Fruit fly (Drosophila melanogaster) whole organism, embryonic: ENCODE results near the gene Wwox.

ENCODE experiments used
- Antp ChIP-seq: fragments of 200-800 bp; sonication (Bioruptor generic); optimal IDR thresholded peaks from 3 replicates; lab custom pipeline; 2016; ENCODE audit warnings: missing biosample characterization, missing genetic modification characterization
- CG14710 ChIP-seq: fragments of 200-800 bp; sonication (Bioruptor generic); optimal IDR thresholded peaks from 3 replicates; lab custom pipeline; 2019; ENCODE audit warnings: missing biosample characterization, mild to moderate bottlenecking, missing genetic modification characterization, moderate library complexity
- CG1602 ChIP-seq: fragments of 200-800 bp; sonication (Bioruptor generic); optimal IDR thresholded peaks from 3 replicates; lab custom pipeline; 2016; ENCODE audit warnings: missing biosample characterization, missing genetic modification characterization
- CG1603 ChIP-seq: fragments of 200-800 bp; sonication (Bioruptor generic); optimal IDR thresholded peaks from 2 replicates; lab custom pipeline; 2019; ENCODE audit warnings: missing biosample characterization, mild to moderate bottlenecking, missing genetic modification characterization, moderate library complexity
- CG17359 ChIP-seq: fragments of 200-800 bp; sonication (Bioruptor generic); optimal IDR thresholded peaks from 3 replicates; lab custom pipeline; 2018; ENCODE audit warnings: missing biosample characterization, mild to moderate bottlenecking, missing genetic modification characterization, moderate library complexity
- CG2116 ChIP-seq: fragments of 200-800 bp; sonication (Bioruptor generic); optimal IDR thresholded peaks from 3 replicates; lab custom pipeline; 2018; ENCODE audit warnings: missing biosample characterization, mild to moderate bottlenecking, missing genetic modification characterization
- CG2199 ChIP-seq: fragments of 200-800 bp; sonication (Bioruptor generic); IDR thresholded peaks from 3 replicates; pipeline ENCODE4 v1.3.6; 2022; ENCODE audit warnings: missing biosample characterization, missing genetic modification characterization
- CG31224 ChIP-seq: fragments of 200-800 bp; sonication (Bioruptor generic); IDR thresholded peaks from 2 replicates; pipeline ENCODE4 v1.3.6; 2022; ENCODE audit warnings: missing biosample characterization, missing genetic modification characterization
- CG4424 ChIP-seq: fragments of 200-800 bp; sonication (Bioruptor generic); optimal IDR thresholded peaks from 3 replicates; lab custom pipeline; 2016; ENCODE audit warnings: missing biosample characterization, missing genetic modification characterization
- CG4730 ChIP-seq: fragments of 200-800 bp; sonication (Bioruptor generic); IDR thresholded peaks from 2 replicates; pipeline ENCODE4 v1.3.6; 2022; ENCODE audit warnings: missing biosample characterization, missing genetic modification characterization
- CG4820 ChIP-seq: fragments of 200-800 bp; sonication (Bioruptor generic); optimal IDR thresholded peaks from 3 replicates; lab custom pipeline; 2016; ENCODE audit warnings: missing biosample characterization, missing genetic modification characterization
- CG5180 ChIP-seq: fragments of 200-800 bp; sonication (Bioruptor generic); optimal IDR thresholded peaks from 3 replicates; lab custom pipeline; 2017; ENCODE audit warnings: missing biosample characterization, missing genetic modification characterization, mild to moderate bottlenecking, moderate library complexity, missing genetic modification reagents
- CG5245 ChIP-seq: fragments of 200-800 bp; sonication (Bioruptor generic); optimal IDR thresholded peaks from 3 replicates; lab custom pipeline; 2016; ENCODE audit warnings: missing biosample characterization, missing genetic modification characterization
- CG6813 ChIP-seq: fragments of 200-800 bp; sonication (Bioruptor generic); optimal IDR thresholded peaks from 2 replicates; lab custom pipeline; 2017; ENCODE audit warnings: missing biosample characterization, missing genetic modification characterization, mild to moderate bottlenecking, moderate library complexity, missing genetic modification reagents
- CG6854 ChIP-seq: fragments of 200-800 bp; sonication (Bioruptor generic); optimal IDR thresholded peaks from 3 replicates; lab custom pipeline; 2017; ENCODE audit warnings: missing biosample characterization, mild to moderate bottlenecking, missing genetic modification characterization
- CG7357 ChIP-seq: fragments of 200-800 bp; sonication (Bioruptor generic); IDR thresholded peaks from 3 replicates; pipeline ENCODE4 v1.3.6; 2022; ENCODE audit warnings: missing biosample characterization, missing genetic modification characterization
- CG9932 ChIP-seq: fragments of 200-800 bp; sonication (Bioruptor generic); IDR thresholded peaks from 2 replicates; pipeline ENCODE4 v1.3.6; 2022; ENCODE audit warnings: missing biosample characterization, missing genetic modification characterization
- Chrac-16 ChIP-seq: fragments of 200-800 bp; sonication (Bioruptor generic); optimal IDR thresholded peaks from 3 replicates; lab custom pipeline; 2016; ENCODE audit warnings: missing biosample characterization, missing genetic modification characterization
- CoRest ChIP-seq: fragments of 200-800 bp; sonication (Bioruptor generic); optimal IDR thresholded peaks from 3 replicates; lab custom pipeline; 2018; ENCODE audit warnings: missing biosample characterization, mild to moderate bottlenecking, missing genetic modification characterization, moderate library complexity
- D ChIP-seq, 2 experiments: fragments of 200-800 bp in 1 of 2; fragments of >200 bp in 1 of 2; sonication (Bioruptor generic) in 1 of 2; optimal IDR thresholded peaks; 2 replicates in 1 of 2; 3 replicates in 1 of 2; lab custom pipeline; 2017; ENCODE audit warnings: mild to moderate bottlenecking in 1 of 2, missing biosample characterization in 1 of 2, missing genetic modification characterization in 1 of 2, missing genetic modification reagents in 1 of 2
- D19B ChIP-seq: fragments of 200-800 bp; sonication (Bioruptor generic); optimal IDR thresholded peaks from 2 replicates; lab custom pipeline; 2017; ENCODE audit warnings: missing biosample characterization, mild to moderate bottlenecking, missing genetic modification characterization
- Dp ChIP-seq: fragments of 200-800 bp; sonication (Bioruptor generic); optimal IDR thresholded peaks from 2 replicates; lab custom pipeline; 2018; ENCODE audit warnings: missing biosample characterization, mild to moderate bottlenecking, missing genetic modification characterization, moderate library complexity
- Elba2 ChIP-seq: fragments of 200-800 bp; sonication (Bioruptor generic); optimal IDR thresholded peaks from 3 replicates; lab custom pipeline; 2016; ENCODE audit warnings: missing biosample characterization, missing genetic modification characterization
- Ets65A ChIP-seq: fragments of 200-800 bp; sonication (Bioruptor generic); peaks from one replicate; lab custom pipeline; 2016; ENCODE audit warnings: missing biosample characterization, missing genetic modification characterization
- GATAe ChIP-seq: fragments of 200-800 bp; sonication (Bioruptor generic); conservative IDR thresholded peaks from 2 replicates; pipeline ENCODE4 v1.3.6; 2022; ENCODE audit warnings: missing biosample characterization, missing genetic modification characterization
- Hand ChIP-seq: fragments of 200-800 bp; sonication (Bioruptor generic); optimal IDR thresholded peaks from 2 replicates; lab custom pipeline; 2017; ENCODE audit warnings: mild to moderate bottlenecking, missing biosample characterization, missing genetic modification reagents, missing genetic modification characterization
- Hmr ChIP-seq: fragments of 200-800 bp; sonication (Bioruptor generic); optimal IDR thresholded peaks from 3 replicates; lab custom pipeline; 2017; ENCODE audit warnings: mild to moderate bottlenecking, missing biosample characterization, missing genetic modification reagents, missing genetic modification characterization
- Med ChIP-seq: fragments of 200-800 bp; sonication (Bioruptor generic); peaks from one replicate; lab custom pipeline; 2016; ENCODE audit warnings: missing biosample characterization, missing genetic modification characterization, mild to moderate bottlenecking, inconsistent platforms, moderate library complexity
- Mes4 ChIP-seq: fragments of 200-800 bp; sonication (Bioruptor generic); optimal IDR thresholded peaks from 2 replicates; lab custom pipeline; 2016; ENCODE audit warnings: missing biosample characterization, missing genetic modification characterization
- Spps ChIP-seq: fragments of 200-800 bp; sonication (Bioruptor generic); optimal IDR thresholded peaks from 2 replicates; lab custom pipeline; 2018; ENCODE audit warnings: missing biosample characterization, mild to moderate bottlenecking, missing genetic modification characterization
- ac ChIP-seq: fragments of 200-800 bp; sonication (Bioruptor generic); optimal IDR thresholded peaks from 3 replicates; lab custom pipeline; 2017; ENCODE audit warnings: missing biosample characterization, mild to moderate bottlenecking, missing genetic modification characterization
- bigmax ChIP-seq: fragments of 200-800 bp; sonication (Bioruptor generic); optimal IDR thresholded peaks from 2 replicates; lab custom pipeline; 2018; ENCODE audit warnings: missing biosample characterization, mild to moderate bottlenecking, missing genetic modification characterization
- ewg ChIP-seq: fragments of 200-800 bp; sonication (Bioruptor generic); optimal IDR thresholded peaks from 3 replicates; lab custom pipeline; 2017; ENCODE audit warnings: mild to moderate bottlenecking, missing biosample characterization, missing genetic modification reagents, missing genetic modification characterization
- gce ChIP-seq: fragments of 200-800 bp; sonication (Bioruptor generic); IDR thresholded peaks from 3 replicates; pipeline ENCODE4 v1.3.6; 2022; ENCODE audit warnings: missing biosample characterization, missing genetic modification characterization
- her ChIP-seq: fragments of 200-800 bp; sonication (Bioruptor generic); optimal IDR thresholded peaks from 2 replicates; lab custom pipeline; 2016; ENCODE audit warnings: missing biosample characterization, missing genetic modification characterization
- klu ChIP-seq: fragments of 200-800 bp; sonication (Bioruptor generic); IDR thresholded peaks from 2 replicates; pipeline ENCODE4 v1.3.6; 2022; ENCODE audit warnings: missing biosample characterization, missing genetic modification characterization
- lilli ChIP-seq: fragments of 200-800 bp; sonication (Bioruptor generic); optimal IDR thresholded peaks from 3 replicates; lab custom pipeline; 2016; ENCODE audit warnings: missing biosample characterization, missing genetic modification characterization
- maf-S ChIP-seq: fragments of 200-800 bp; sonication (Bioruptor generic); optimal IDR thresholded peaks from 2 replicates; lab custom pipeline; 2016; ENCODE audit warnings: missing biosample characterization, missing genetic modification characterization
- nau ChIP-seq: fragments of 200-800 bp; sonication (Bioruptor generic); optimal IDR thresholded peaks from 3 replicates; lab custom pipeline; 2017; ENCODE audit warnings: missing biosample characterization, mild to moderate bottlenecking, missing genetic modification characterization, missing genetic modification reagents
- nerfin-1 ChIP-seq: fragments of 200-800 bp; sonication (Bioruptor generic); optimal IDR thresholded peaks from 3 replicates; lab custom pipeline; 2019; ENCODE audit warnings: missing biosample characterization, mild to moderate bottlenecking, missing genetic modification characterization, moderate library complexity
- odd ChIP-seq: fragments of 200-800 bp; sonication (Bioruptor generic); optimal IDR thresholded peaks from 2 replicates; lab custom pipeline; 2017; ENCODE audit warnings: missing biosample characterization, mild to moderate bottlenecking, missing genetic modification characterization
- pb ChIP-seq: fragments of 200-800 bp; sonication (Bioruptor generic); optimal IDR thresholded peaks from 3 replicates; lab custom pipeline; 2016; ENCODE audit warnings: missing biosample characterization, missing genetic modification characterization
- pfk ChIP-seq: fragments of 200-800 bp; sonication (Bioruptor generic); optimal IDR thresholded peaks from 2 replicates; lab custom pipeline; 2018; ENCODE audit warnings: missing biosample characterization, mild to moderate bottlenecking, missing genetic modification characterization, moderate library complexity
- pzg ChIP-seq: fragments of 200-800 bp; sonication (Bioruptor generic); optimal IDR thresholded peaks from 3 replicates; lab custom pipeline; 2018; ENCODE audit warnings: missing biosample characterization, mild to moderate bottlenecking, missing genetic modification characterization, moderate library complexity
- ranshi ChIP-seq: fragments of 200-800 bp; sonication (Bioruptor generic); IDR thresholded peaks from 2 replicates; pipeline ENCODE4 v1.3.6; 2022; ENCODE audit warnings: missing biosample characterization, missing genetic modification characterization
- stwl ChIP-seq: fragments of 200-800 bp; sonication (Bioruptor generic); optimal IDR thresholded peaks from 3 replicates; lab custom pipeline; 2018; ENCODE audit warnings: missing biosample characterization, mild to moderate bottlenecking, missing genetic modification characterization, moderate library complexity
- tna ChIP-seq: fragments of 200-800 bp; sonication (Bioruptor generic); IDR thresholded peaks from 2 replicates; pipeline ENCODE4 v1.3.6; 2022; ENCODE audit warnings: missing biosample characterization, missing genetic modification characterization; ENCODE audit not compliant: partially characterized antibody
- zf30C ChIP-seq: fragments of 200-800 bp; sonication (Bioruptor generic); optimal IDR thresholded peaks from 3 replicates; lab custom pipeline; 2018; ENCODE audit warnings: missing biosample characterization, mild to moderate bottlenecking, missing genetic modification characterization

Wwox gene

dm6 chr2L:7993984-7994854 is 9.9 kb downstream of the Wwox start, which contains the start of gene pes (continued):
- TF ChIP-seq CG1602 (peak; percentile 70), CoRest (peak; percentile 94), Antp (peak; percentile 81), Hand (no peak), D (optimal IDR thresholded peaks at IDR 0.05; lab: Kevin White, UChicago) (no peak), D (GFP tag; optimal IDR thresholded peaks at IDR 0.05; lab: Kevin White, UChicago) (peak; percentile 90), maf-S (peak; percentile 74), CG1603 (peak; percentile 46), nau (GFP tag; lab: Kevin White, UChicago) (peak; percentile 92), CG2116 (GFP tag; lab: Kevin White, UChicago) (peak; percentile 72), CG17359 (tag; lab: Kevin White, UChicago) (peak; percentile 88), Hmr (GFP tag; lab: Kevin White, UChicago) (peak; percentile 16), ac (peak; percentile 69), lilli (GFP tag; lab: Kevin White, UChicago) (peak; percentile 95), klu (GFP tag; lab: Robert Waterston, UW) (no peak), pzg (GFP tag; lab: Kevin White, UChicago) (no peak), stwl (tag; lab: Kevin White, UChicago) (peak; percentile 20), bigmax (no peak), CG6813 (GFP tag; lab: Kevin White, UChicago) (peak; percentile 92), GATAe (GFP tag; lab: Robert Waterston, UW) (peak; percentile 95), her (GFP tag; lab: Kevin White, UChicago) (peak; percentile 72), zf30C (GFP tag; lab: Kevin White, UChicago) (peak; percentile 15), Med (GFP tag; lab: Kevin White, UChicago) (peak; percentile 97), ranshi (GFP tag; lab: Robert Waterston, UW) (peak; percentile 93), nerfin-1 (tag; lab: Kevin White, UChicago) (peak; percentile 90), CG5245 (GFP tag; lab: Kevin White, UChicago) (peak; percentile 90), pfk (GFP tag; lab: Kevin White, UChicago) (peak; percentile 17), gce (GFP tag; lab: Robert Waterston, UW) (peak; percentile 86), tna (peak; percentile 51; the same call in 1 of the 2 replicates), pb (GFP tag; lab: Kevin White, UChicago) (peak; percentile 83), Mes4 (peak; percentile 65), Elba2 (peak; percentile 38), CG4424 (GFP tag; lab: Kevin White, UChicago) (peak; percentile 96), CG31224 (GFP tag; lab: Robert Waterston, UW) (peak; percentile 89), CG4820 (GFP tag; lab: Kevin White, UChicago) (peak; percentile 92), CG7357 (GFP tag; lab: Robert Waterston, UW) (peak; percentile 88), Ets65A (peak; percentile 98), Spps (tag; lab: Kevin White, UChicago) (peak; percentile 74), CG14710 (tag; lab: Kevin White, UChicago) (peak; percentile 93), D19B (GFP tag; lab: Kevin White, UChicago) (peak; percentile 88), ewg (GFP tag; lab: Kevin White, UChicago) (peak; percentile 77), CG2199 (GFP tag; lab: Robert Waterston, UW) (peak; percentile 90; the same call in 1 of the 3 replicates), CG4730 (GFP tag; lab: Robert Waterston, UW) (peak; percentile 87), CG5180 (GFP tag; lab: Kevin White, UChicago) (peak; percentile 80), CG6854 (GFP tag; lab: Kevin White, UChicago) (peak; percentile 92), odd (GFP tag; lab: Kevin White, UChicago) (peak; percentile 72), Dp (GFP tag; lab: Kevin White, UChicago) (no peak), CG9932 (peak; percentile 81), Chrac-16 (GFP tag; lab: Kevin White, UChicago) (peak; percentile 8)
